Fruit fly (Drosophila melanogaster) Kc167 (cell line): ENCODE measurements around the gene Ocrl.

Experiments used
- Myc ChIP-seq: fragments of >200 bp; optimal IDR thresholded peaks from 2 replicates; lab custom pipeline; 2017; ENCODE audit warnings: missing external identifiers
- Sin3A ChIP-seq: fragments of >200 bp; optimal IDR thresholded peaks from 2 replicates; lab custom pipeline; 2018; ENCODE audit warnings: missing external identifiers
- h ChIP-seq: fragments of >200 bp; optimal IDR thresholded peaks from 3 replicates; lab custom pipeline; 2018; ENCODE audit warnings: missing external identifiers
- insv ChIP-seq: fragments of >200 bp; optimal IDR thresholded peaks from 3 replicates; lab custom pipeline; 2018; ENCODE audit warnings: missing external identifiers
- psq ChIP-seq: fragments of >200 bp; optimal IDR thresholded peaks from 2 replicates; lab custom pipeline; 2017; ENCODE audit warnings: missing external identifiers
- ttk ChIP-seq: sonication (Bioruptor generic); optimal IDR thresholded peaks from 2 replicates; lab custom pipeline; 2017; ENCODE audit warnings: missing external identifiers

Ocrl gene

DNA sequence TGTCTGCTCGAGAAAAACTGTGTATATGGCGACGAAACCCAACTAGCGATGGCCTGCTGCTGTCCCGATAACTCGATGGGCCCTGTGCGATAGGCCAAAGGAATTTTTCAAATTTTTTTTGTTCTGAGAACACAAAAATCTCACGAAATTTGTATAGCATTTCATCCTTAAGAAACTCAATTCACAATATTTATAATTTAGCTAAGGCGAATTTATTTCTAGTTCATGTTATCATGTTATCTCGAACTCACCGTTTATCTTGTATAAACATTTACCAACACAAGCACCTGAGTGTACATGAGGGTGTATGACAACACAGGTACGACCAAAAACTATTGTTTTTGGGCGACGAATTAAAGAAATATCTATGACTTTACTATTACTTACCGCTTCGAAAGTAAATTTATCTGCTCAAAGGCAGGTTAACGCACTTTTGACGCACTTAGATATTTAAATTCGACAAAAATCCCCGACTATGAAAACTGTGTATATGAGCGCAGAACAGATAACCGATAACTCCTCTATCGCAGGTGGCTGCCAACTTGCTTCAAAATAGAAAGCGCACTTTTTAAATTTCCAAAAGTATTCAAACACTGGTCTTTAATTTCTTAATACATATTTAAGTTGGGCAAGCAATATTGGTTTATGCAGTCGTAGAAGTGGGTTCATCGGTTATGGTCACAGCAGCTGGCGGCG lies 22.5 kb upstream of the Ocrl start, which contains the start of gene arm:
Gene arm, minus strand, starts transcription at position 524 of the 696 bp plus-strand sequence.
- no peak for TF ChIP-seq h (lab: Kevin White, UChicago)
- TF ChIP-seq ttk (lab: Kevin White, UChicago) = no peak
- no peak for TF ChIP-seq Myc (lab: Kevin White, UChicago)

DNA sequence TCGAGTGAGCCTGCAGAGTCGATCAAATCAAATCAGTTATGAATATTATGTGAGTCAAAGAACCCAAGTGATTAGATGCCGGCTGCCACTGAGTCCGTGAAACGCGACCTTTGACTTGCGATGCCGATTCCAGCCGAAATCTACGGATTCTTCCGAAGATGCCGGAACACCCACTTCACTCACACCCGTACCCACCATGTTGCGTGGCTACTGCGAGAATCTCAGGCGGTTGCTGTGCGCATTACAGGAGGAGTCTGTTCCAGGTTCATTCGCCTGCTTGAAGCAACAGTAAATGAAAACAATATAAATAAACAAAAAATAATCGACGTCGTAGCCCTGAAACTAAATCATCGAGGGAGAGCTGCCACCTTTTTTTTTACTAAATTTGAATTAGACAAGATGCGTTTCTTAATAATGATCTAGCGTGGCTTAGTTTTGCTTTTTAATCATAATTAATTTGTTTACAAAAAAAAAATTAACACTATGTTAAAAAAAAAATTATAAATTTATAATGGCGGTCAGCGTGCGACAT lies 21.1 kb upstream of the Ocrl start, which contains the start of gene Ldaf1:
Gene Ldaf1, minus strand, starts transcription at position 307 of the 532 bp plus-strand sequence.
- no peak for TF ChIP-seq psq
- no peak for TF ChIP-seq Sin3A (lab: Kevin White, UChicago)
- no peak for TF ChIP-seq insv
- TF ChIP-seq Myc (lab: Kevin White, UChicago) = no peak
- no peak for TF ChIP-seq ttk (lab: Kevin White, UChicago)
- no peak for TF ChIP-seq h (lab: Kevin White, UChicago)

DNA sequence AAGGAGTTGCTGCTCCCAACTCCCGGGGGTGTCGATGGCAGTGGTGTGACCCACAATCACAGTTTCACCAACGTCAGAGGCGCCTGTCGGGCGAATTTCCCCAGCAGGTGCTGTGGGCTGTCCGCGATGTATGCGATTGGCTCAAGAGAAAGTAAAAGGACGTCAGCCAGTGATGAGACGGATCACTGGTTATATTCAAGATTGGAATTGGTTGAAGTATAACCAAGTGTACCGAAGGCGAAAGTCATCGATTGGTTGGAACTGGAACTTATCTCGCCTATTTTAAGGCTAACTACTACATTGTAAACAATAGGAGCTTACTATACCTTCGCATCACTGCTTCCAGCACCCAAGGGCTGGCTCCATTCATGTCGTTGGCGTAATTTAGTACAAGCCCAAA lies 19.7 kb upstream of the Ocrl start, which contains the start of gene CG32801:
Gene CG32801, minus strand, starts transcription at position 101 of the 400 bp plus-strand sequence.
- no peak for TF ChIP-seq psq
- no peak for TF ChIP-seq Myc (lab: Kevin White, UChicago)
- no peak for TF ChIP-seq h (lab: Kevin White, UChicago)
- no peak for TF ChIP-seq insv
- no peak for TF ChIP-seq Sin3A (lab: Kevin White, UChicago)
- no peak for TF ChIP-seq ttk (lab: Kevin White, UChicago)

DNA sequence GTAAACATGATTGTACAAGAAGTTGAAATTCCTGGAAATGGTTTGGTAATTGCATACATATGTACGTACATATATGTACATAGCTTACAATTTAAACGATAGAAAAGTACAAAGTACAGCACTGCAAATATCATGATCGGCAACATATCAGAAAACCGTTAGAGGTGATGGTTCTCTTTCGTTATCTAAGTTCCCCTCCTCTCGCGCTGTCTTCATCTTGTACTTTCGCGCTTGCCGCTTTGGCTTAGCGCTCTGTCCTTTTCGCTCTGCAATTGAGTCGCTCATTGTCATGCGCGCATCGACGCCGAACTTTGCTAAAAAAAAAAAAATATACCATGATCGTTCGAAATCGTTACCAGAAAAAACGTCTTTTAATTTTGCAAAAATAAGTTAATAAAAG lies 18.8 kb upstream of the Ocrl start:
- TF ChIP-seq h (lab: Kevin White, UChicago) = no peak
- TF ChIP-seq psq = no peak
- no peak for TF ChIP-seq Sin3A (lab: Kevin White, UChicago)
- TF ChIP-seq insv = no peak
- TF ChIP-seq ttk (lab: Kevin White, UChicago) = no peak
- no peak for TF ChIP-seq Myc (lab: Kevin White, UChicago)

DNA sequence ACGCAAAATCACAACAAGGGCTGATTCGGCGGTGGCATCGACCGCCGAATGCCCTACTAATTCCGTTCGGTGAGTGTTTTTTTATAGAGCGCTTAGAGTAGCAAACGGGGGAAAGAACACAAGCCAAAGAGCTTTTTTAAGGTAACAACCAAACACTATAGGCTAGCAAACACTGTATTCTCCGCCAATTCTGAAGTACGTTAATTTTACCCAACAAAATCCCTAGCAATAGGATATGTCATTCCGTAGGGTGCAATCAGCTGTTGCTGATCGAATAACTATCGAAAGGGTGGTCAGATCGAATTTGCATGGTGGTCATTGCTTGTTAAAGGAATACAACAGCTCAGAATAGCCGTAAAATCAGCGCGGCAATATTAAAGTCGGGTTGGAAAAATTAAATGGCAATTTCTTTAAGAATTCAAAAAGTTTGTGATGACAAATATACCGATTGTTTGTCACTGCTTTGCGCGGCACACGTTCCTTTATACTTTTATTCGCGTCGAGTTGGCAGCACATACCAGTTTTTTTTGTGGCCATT lies 15.0 kb upstream of the Ocrl start, which contains the start of gene mip130:
Gene mip130, plus strand, starts transcription at position 513 of the 538 bp plus-strand sequence.
- TF ChIP-seq ttk (lab: Kevin White, UChicago) = no peak

DNA sequence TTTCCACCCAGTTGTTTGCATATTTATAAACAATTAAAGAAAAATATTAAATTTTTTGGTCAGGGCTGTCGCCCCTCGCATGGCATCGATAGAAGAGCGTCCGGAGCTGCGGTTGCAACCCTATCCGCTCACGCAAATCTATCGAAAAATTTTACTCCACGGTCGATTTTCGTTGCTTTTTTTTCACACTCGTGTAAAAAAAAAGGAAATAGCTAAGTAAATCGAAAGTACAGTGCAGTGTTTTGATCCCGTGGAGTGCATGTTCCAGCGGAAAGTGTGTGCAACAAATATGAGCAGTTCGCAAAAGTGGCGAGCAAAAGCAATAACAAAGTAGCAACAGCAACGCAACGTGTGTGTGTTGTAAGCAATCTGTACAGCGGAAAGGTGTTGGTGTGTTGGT lies 14.0 kb upstream of the Ocrl start, which contains the start of the genes Edem1 and Rbcn-3B:
Gene Edem1, minus strand, starts transcription at position 71 of the 400 bp plus-strand sequence.
Gene Rbcn-3B, plus strand, starts transcription at position 164 of the 400 bp plus-strand sequence.
- TF ChIP-seq Myc (lab: Kevin White, UChicago) (no peak), insv (no peak), h (lab: Kevin White, UChicago) (no peak), psq (no peak), ttk (lab: Kevin White, UChicago) (no peak), Sin3A (lab: Kevin White, UChicago) (no peak)

DNA sequence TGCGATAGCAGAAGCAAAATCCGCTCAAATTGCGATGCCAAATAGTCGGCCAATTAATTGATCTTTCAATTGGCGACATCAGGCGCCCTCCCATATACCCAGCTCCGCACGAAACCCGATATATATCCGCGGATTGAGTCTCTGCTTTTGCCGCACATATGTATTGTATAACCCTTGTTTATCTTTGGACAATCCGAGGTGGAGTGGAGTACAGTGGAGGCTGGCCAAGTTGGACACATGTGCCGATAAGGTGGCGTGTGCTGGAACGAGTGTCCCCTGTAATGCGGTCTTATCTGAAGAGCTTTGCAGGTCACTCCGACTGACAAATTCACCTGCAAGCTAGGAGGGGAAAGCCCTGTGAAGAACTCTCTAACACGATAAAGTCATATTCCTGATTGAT lies 13.2 kb upstream of the Ocrl start:
- TF ChIP-seq insv (no peak), Myc (lab: Kevin White, UChicago) (no peak), psq (no peak), ttk (lab: Kevin White, UChicago) (no peak), Sin3A (lab: Kevin White, UChicago) (no peak), h (lab: Kevin White, UChicago) (no peak)

DNA sequence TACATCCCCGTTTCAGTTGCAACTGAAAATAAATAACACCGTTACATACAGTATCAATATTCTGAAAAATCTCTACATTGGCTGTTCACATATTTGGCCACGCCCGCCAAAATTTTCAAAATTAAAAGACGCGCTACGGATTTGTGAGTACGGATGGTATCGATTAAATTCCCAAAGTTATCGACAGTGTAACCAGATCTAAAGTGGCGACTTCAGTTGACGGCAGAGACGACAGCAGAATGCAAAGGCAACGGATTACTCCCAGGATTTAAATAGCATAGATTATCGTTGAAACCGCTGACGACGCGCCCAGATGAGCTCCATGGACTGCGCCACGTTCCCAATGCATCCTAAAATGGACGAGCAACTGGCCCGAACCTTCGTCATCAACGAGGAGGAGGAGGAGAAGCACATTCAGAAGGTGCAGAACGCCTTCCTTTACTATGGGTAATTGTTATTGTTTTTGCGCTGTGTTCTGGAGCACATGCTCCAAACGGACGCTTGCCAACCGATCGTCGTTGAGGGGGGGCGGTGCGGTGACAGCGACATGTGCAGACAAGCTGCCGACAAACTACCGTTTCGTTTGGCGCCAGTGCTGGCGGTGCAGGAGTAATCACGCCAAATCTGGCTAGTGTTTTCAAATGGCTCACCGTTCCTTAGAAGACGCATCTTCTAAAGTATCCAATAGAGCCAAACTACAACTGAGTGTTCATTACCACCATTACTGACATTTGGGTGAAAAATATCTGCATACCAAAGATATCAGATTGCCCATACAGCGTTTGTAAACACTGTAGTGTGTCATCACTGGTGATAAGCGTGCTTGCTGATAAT lies 4.9 kb downstream of the Ocrl start, which contains the start of gene CG11596:
Gene CG11596, plus strand, starts transcription at position 211 of the 834 bp plus-strand sequence.
- TF ChIP-seq ttk (lab: Kevin White, UChicago) = no peak
- no peak for TF ChIP-seq psq
- TF ChIP-seq h (lab: Kevin White, UChicago) = no peak
- no peak for TF ChIP-seq Sin3A (lab: Kevin White, UChicago)
- no peak for TF ChIP-seq insv
- TF ChIP-seq Myc (lab: Kevin White, UChicago) = no peak

DNA sequence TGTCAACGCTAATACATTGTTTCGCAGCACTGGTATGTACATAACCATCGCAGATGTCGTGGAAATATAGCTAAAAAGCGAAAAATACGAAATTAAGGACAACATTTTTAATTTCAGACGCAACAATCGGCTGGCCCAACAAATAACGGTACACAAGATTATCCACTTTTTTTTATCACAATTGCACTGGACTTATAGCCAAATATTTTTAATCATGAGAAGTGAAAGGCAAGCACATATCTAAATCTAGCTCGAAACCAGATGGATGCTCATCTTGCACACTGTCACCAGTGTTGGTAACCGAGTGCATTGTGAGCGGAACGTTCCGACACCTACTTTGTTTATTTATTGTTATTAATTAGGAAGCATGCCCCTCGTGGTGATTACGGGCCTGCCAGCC lies 17.2 kb downstream of the Ocrl start, which contains the start of the genes CG3857 and CG3587:
Gene CG3857, minus strand, starts transcription at position 21 of the 400 bp plus-strand sequence.
Gene CG3587, plus strand, starts transcription at position 288 of the 400 bp plus-strand sequence.
- TF ChIP-seq insv (no peak), psq (no peak), h (lab: Kevin White, UChicago) (no peak), Sin3A (lab: Kevin White, UChicago) (no peak), ttk (lab: Kevin White, UChicago) (no peak), Myc (lab: Kevin White, UChicago) (no peak)

DNA sequence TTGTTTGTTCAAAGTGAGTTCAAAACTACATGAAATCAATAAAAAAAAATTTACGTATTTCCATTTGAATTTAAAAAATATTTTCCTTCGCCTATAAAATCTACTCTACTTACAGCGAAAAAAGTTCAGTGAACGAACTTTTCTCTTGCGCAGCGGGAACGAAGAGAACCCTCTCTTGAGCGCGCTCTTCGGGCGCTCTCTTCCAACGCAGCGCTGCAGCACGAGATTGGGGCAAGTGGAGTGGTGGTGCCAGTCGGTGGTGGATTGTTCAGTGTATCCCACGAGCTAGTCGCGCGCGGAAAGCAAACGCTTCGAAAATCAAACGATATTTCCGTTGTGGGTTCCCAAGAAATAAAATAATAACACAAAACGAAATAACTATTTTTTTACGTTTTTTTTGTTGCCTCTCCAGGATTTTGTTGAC lies 18.9 kb downstream of the Ocrl start, which contains the start of gene Hr4:
Gene Hr4, plus strand, starts transcription at position 272 of the 424 bp plus-strand sequence.
- TF ChIP-seq Sin3A (lab: Kevin White, UChicago) (no peak), h (lab: Kevin White, UChicago) (no peak), psq (no peak), insv (no peak), ttk (lab: Kevin White, UChicago) (no peak), Myc (lab: Kevin White, UChicago) (no peak)
